Fruit fly (Drosophila melanogaster) whole organism, pupa: ENCODE data around the gene Vha16-5.

Experiments used
- CG10348 ChIP-seq: fragments of 200-800 bp; sonication (Bioruptor generic); IDR thresholded peaks from 2 replicates; pipeline ENCODE4 v1.3.6; 2022; ENCODE audit warnings: missing biosample characterization, missing genetic modification characterization
- CG34367 ChIP-seq: fragments of 200-800 bp; sonication (Bioruptor generic); optimal IDR thresholded peaks from 2 replicates; lab custom pipeline; 2018; ENCODE audit warnings: missing biosample characterization, mild to moderate bottlenecking, missing genetic modification characterization
- CG4496 ChIP-seq: fragments of 200-800 bp; sonication (Bioruptor generic); IDR thresholded peaks from 3 replicates; pipeline ENCODE4 v1.3.6; 2022; ENCODE audit warnings: missing biosample characterization, missing genetic modification characterization
- CG9948 ChIP-seq: fragments of 200-800 bp; sonication (Bioruptor generic); optimal IDR thresholded peaks from 2 replicates; lab custom pipeline; 2018; ENCODE audit warnings: missing biosample characterization, mild to moderate bottlenecking, missing genetic modification characterization, moderate library complexity
- D1 ChIP-seq: fragments of 200-800 bp; sonication (Bioruptor generic); optimal IDR thresholded peaks from 2 replicates; lab custom pipeline; 2018; ENCODE audit warnings: missing biosample characterization, mild to moderate bottlenecking, missing genetic modification characterization, moderate library complexity

dm6 chr2L:10736993-10737756, at the start of gene Vha16-5, which contains the start of gene CG12299:
- TF ChIP-seq D1, result no peak
- no peak for TF ChIP-seq CG10348 (GFP tag; lab: Robert Waterston, UW)
- no peak for TF ChIP-seq CG34367 (tag; lab: Kevin White, UChicago)
- TF ChIP-seq CG4496 (GFP tag; lab: Robert Waterston, UW), result peak; percentile 75
- no peak for TF ChIP-seq CG9948
